Worm (Caenorhabditis elegans) whole organism, L1 larva: ENCODE measurements around the gene F09E5.12.

ENCODE experiments used
- C04F5.9 ChIP-seq: sonication (generic microtip); optimal IDR thresholded peaks from 2 replicates; lab custom pipeline; 2016; ENCODE audit warnings: missing genetic modification characterization, missing compliant biosample characterization
- aly-2 ChIP-seq: fragments of 150-350 bp; optimal IDR thresholded peaks from 2 replicates; lab custom pipeline; 2014; ENCODE audit warnings: missing biosample characterization, missing genetic modification characterization
- ceh-63 ChIP-seq: fragments of 200-800 bp; sonication (Bioruptor generic); optimal IDR thresholded peaks from 2 replicates; lab custom pipeline; 2018; ENCODE audit warnings: mild to moderate bottlenecking, missing genetic modification characterization, missing compliant biosample characterization
- ceh-82 ChIP-seq, 3 experiments: fragments of 150-350 bp in 1 of 3; sonication (generic microtip) in 2 of 3; optimal IDR thresholded peaks; 2 replicates each; lab custom pipeline; 2014 to 2017; ENCODE audit warnings: missing biosample characterization in 3 of 3, missing genetic modification characterization in 3 of 3
- ceh-88 ChIP-seq: fragments of 200-800 bp; sonication (Bioruptor generic); IDR thresholded peaks from 2 replicates; pipeline ENCODE4 v1.3.6; 2022; ENCODE audit warnings: missing genetic modification characterization, missing compliant biosample characterization
- ceh-90 ChIP-seq: sonication (generic microtip); optimal IDR thresholded peaks from 2 replicates; lab custom pipeline; 2016; ENCODE audit warnings: missing genetic modification characterization, missing compliant biosample characterization
- dsc-1 ChIP-seq: sonication (generic microtip); optimal IDR thresholded peaks from 2 replicates; lab custom pipeline; 2016; ENCODE audit warnings: mild to moderate bottlenecking, missing genetic modification characterization, missing compliant biosample characterization
- efl-1 ChIP-seq, 4 experiments: fragments of 150-350 bp; optimal IDR thresholded peaks in 3 of 4; peaks in 1 of 4; 1 replicate in 1 of 4; 2 replicates in 3 of 4; lab custom pipeline; 2014; ENCODE audit warnings: missing biosample characterization in 2 of 4, missing genetic modification characterization in 2 of 4, missing genetic modification reagents in 2 of 4
- ets-5 ChIP-seq: fragments of 200-800 bp; sonication (Bioruptor generic); IDR thresholded peaks from 2 replicates; pipeline ENCODE4 v1.3.6; 2022; ENCODE audit warnings: missing genetic modification characterization, missing compliant biosample characterization
- fkh-10 ChIP-seq: sonication (generic microtip); optimal IDR thresholded peaks from 2 replicates; lab custom pipeline; 2017; ENCODE audit warnings: missing biosample characterization, missing genetic modification reagents, missing genetic modification characterization
- fkh-4 ChIP-seq: sonication (generic microtip); optimal IDR thresholded peaks from 2 replicates; lab custom pipeline; 2016; ENCODE audit warnings: missing compliant biosample characterization, missing genetic modification characterization, borderline replicate concordance
- fkh-8 ChIP-seq: sonication (generic microtip); optimal IDR thresholded peaks from 2 replicates; lab custom pipeline; 2016; ENCODE audit warnings: mild to moderate bottlenecking, missing genetic modification characterization, missing compliant biosample characterization
- fos-1 ChIP-seq: fragments of 150-350 bp; optimal IDR thresholded peaks from 2 replicates; lab custom pipeline; 2014; ENCODE audit warnings: missing biosample characterization, missing genetic modification characterization
- grh-1 ChIP-seq: fragments of 200-800 bp; sonication (Bioruptor generic); IDR thresholded peaks from 2 replicates; pipeline ENCODE4 v1.3.6; 2022; ENCODE audit warnings: missing genetic modification reagents, missing genetic modification characterization, missing compliant biosample characterization
- hlh-17 ChIP-seq: fragments of 200-800 bp; sonication (Bioruptor generic); optimal IDR thresholded peaks from 2 replicates; lab custom pipeline; 2018; ENCODE audit warnings: missing genetic modification characterization, mild to moderate bottlenecking, missing compliant biosample characterization, moderate library complexity, borderline replicate concordance
- hlh-4 ChIP-seq: sonication (generic microtip); optimal IDR thresholded peaks from 2 replicates; lab custom pipeline; 2016; ENCODE audit warnings: mild to moderate bottlenecking, missing genetic modification characterization, missing compliant biosample characterization
- hpl-2 ChIP-seq: fragments of 150-350 bp; optimal IDR thresholded peaks from 2 replicates; lab custom pipeline; 2014; ENCODE audit warnings: missing biosample characterization, missing genetic modification reagents, missing genetic modification characterization
- isw-1 ChIP-seq: fragments of 200-800 bp; sonication (Bioruptor generic); IDR thresholded peaks from 2 replicates; pipeline ENCODE4 v1.3.6; 2022; ENCODE audit warnings: missing genetic modification characterization, missing compliant biosample characterization
- lin-13 ChIP-seq: fragments of 150-350 bp; optimal IDR thresholded peaks from 2 replicates; lab custom pipeline; 2014; ENCODE audit warnings: missing biosample characterization, missing genetic modification reagents, missing genetic modification characterization
- lin-14 ChIP-seq: fragments of 200-800 bp; sonication (Bioruptor generic); optimal IDR thresholded peaks from 2 replicates; lab custom pipeline; 2018; ENCODE audit warnings: mild to moderate bottlenecking, missing genetic modification characterization, moderate library complexity, missing compliant biosample characterization
- lin-15B ChIP-seq: fragments of 150-350 bp; sonication (generic microtip); optimal IDR thresholded peaks from 3 replicates; lab custom pipeline; 2014; ENCODE audit warnings: missing biosample characterization, missing genetic modification characterization
- lin-35 ChIP-seq, 2 experiments: fragments of 150-350 bp; optimal IDR thresholded peaks; 2 replicates each; lab custom pipeline; 2014; ENCODE audit warnings: missing biosample characterization in 2 of 2, missing genetic modification characterization in 2 of 2, missing genetic modification reagents in 2 of 2
- lin-39 ChIP-seq: fragments of 150-350 bp; optimal IDR thresholded peaks from 2 replicates; lab custom pipeline; 2014; ENCODE audit warnings: missing biosample characterization, missing genetic modification reagents, missing genetic modification characterization
- lsy-2 ChIP-seq, 2 experiments: fragments of 150-350 bp; optimal IDR thresholded peaks; 2 replicates each; lab custom pipeline; 2014; ENCODE audit warnings: missing biosample characterization in 2 of 2, missing genetic modification characterization in 2 of 2
- mdl-1 ChIP-seq, 2 experiments: fragments of 150-350 bp; optimal IDR thresholded peaks; 2 replicates each; lab custom pipeline; 2014 to 2017; ENCODE audit warnings: missing biosample characterization in 2 of 2, missing genetic modification characterization in 2 of 2, inconsistent platforms in 1 of 2
- mef-2 ChIP-seq: fragments of 150-350 bp; optimal IDR thresholded peaks from 2 replicates; lab custom pipeline; 2014; ENCODE audit warnings: missing biosample characterization, missing genetic modification characterization
- nhr-11 ChIP-seq: fragments of 150-350 bp; optimal IDR thresholded peaks from 2 replicates; lab custom pipeline; 2014; ENCODE audit warnings: missing biosample characterization, missing genetic modification characterization
- nhr-19 ChIP-seq: fragments of 200-800 bp; sonication (Bioruptor generic); conservative IDR thresholded peaks from 2 replicates; pipeline ENCODE4 v1.3.6; 2022; ENCODE audit warnings: missing genetic modification characterization, missing compliant biosample characterization
- nhr-20 ChIP-seq: sonication (generic microtip); optimal IDR thresholded peaks from 2 replicates; lab custom pipeline; 2016; ENCODE audit warnings: mild to moderate bottlenecking, missing genetic modification characterization, missing compliant biosample characterization
- nhr-237 ChIP-seq: fragments of 150-350 bp; optimal IDR thresholded peaks from 2 replicates; lab custom pipeline; 2014; ENCODE audit warnings: missing biosample characterization, missing genetic modification characterization
- nhr-28 ChIP-seq: fragments of 150-350 bp; optimal IDR thresholded peaks from 2 replicates; lab custom pipeline; 2014; ENCODE audit warnings: missing biosample characterization, missing genetic modification characterization
- nhr-84 ChIP-seq: sonication (generic microtip); optimal IDR thresholded peaks from 2 replicates; lab custom pipeline; 2017; ENCODE audit warnings: missing biosample characterization, missing genetic modification characterization
- pag-3 ChIP-seq: sonication (generic microtip); optimal IDR thresholded peaks from 2 replicates; lab custom pipeline; 2017; ENCODE audit warnings: missing genetic modification characterization, mild to moderate bottlenecking, missing compliant biosample characterization, antibody characterized with exemption, borderline replicate concordance; ENCODE audit not compliant: insufficient read depth
- pax-3 ChIP-seq: fragments of 200-800 bp; sonication (Bioruptor generic); optimal IDR thresholded peaks from 2 replicates; lab custom pipeline; 2018; ENCODE audit warnings: mild to moderate bottlenecking, missing genetic modification characterization, moderate library complexity, missing compliant biosample characterization
- pqm-1 ChIP-seq: sonication (generic microtip); optimal IDR thresholded peaks from 3 replicates; lab custom pipeline; 2017; ENCODE audit warnings: missing biosample characterization, missing genetic modification characterization
- skn-1 ChIP-seq: fragments of 150-350 bp; optimal IDR thresholded peaks from 2 replicates; lab custom pipeline; 2014; ENCODE audit warnings: missing biosample characterization, missing genetic modification characterization
- snpc-4 ChIP-seq: fragments of 150-350 bp; optimal IDR thresholded peaks from 2 replicates; lab custom pipeline; 2014; ENCODE audit warnings: missing biosample characterization, missing genetic modification characterization
- sup-37 ChIP-seq: fragments of 200-800 bp; sonication (Bioruptor generic); optimal IDR thresholded peaks from 2 replicates; lab custom pipeline; 2018; ENCODE audit warnings: mild to moderate bottlenecking, missing genetic modification characterization, missing compliant biosample characterization
- tlp-1 ChIP-seq: fragments of 150-350 bp; optimal IDR thresholded peaks from 2 replicates; lab custom pipeline; 2014; ENCODE audit warnings: missing biosample characterization, missing genetic modification characterization
- unc-30 ChIP-seq: sonication (generic microtip); optimal IDR thresholded peaks from 2 replicates; lab custom pipeline; 2017; ENCODE audit warnings: missing biosample characterization, missing genetic modification characterization
- unc-62 ChIP-seq: fragments of 150-350 bp; optimal IDR thresholded peaks from 2 replicates; lab custom pipeline; 2014; ENCODE audit warnings: missing biosample characterization, missing genetic modification reagents, missing genetic modification characterization
- unc-86 ChIP-seq: sonication (generic microtip); optimal IDR thresholded peaks from 2 replicates; lab custom pipeline; 2016; ENCODE audit warnings: missing genetic modification characterization, missing compliant biosample characterization
- unc-98 ChIP-seq: fragments of 200-800 bp; sonication (Bioruptor generic); IDR thresholded peaks from 2 replicates; pipeline ENCODE4 v1.3.6; 2022; ENCODE audit warnings: missing genetic modification characterization, missing compliant biosample characterization
- vab-15 ChIP-seq: sonication (generic microtip); optimal IDR thresholded peaks from 2 replicates; lab custom pipeline; 2017; ENCODE audit warnings: missing genotype, mild to moderate bottlenecking, missing genetic modification characterization, missing compliant biosample characterization
- xbp-1 ChIP-seq: sonication (generic microtip); optimal IDR thresholded peaks from 2 replicates; lab custom pipeline; 2016; ENCODE audit warnings: missing genetic modification characterization, missing compliant biosample characterization
- ztf-11 ChIP-seq, 2 experiments: sonication (generic microtip); optimal IDR thresholded peaks; 2 replicates each; lab custom pipeline; 2016 to 2017; ENCODE audit warnings: missing genetic modification characterization in 2 of 2, missing biosample characterization in 1 of 2, missing compliant biosample characterization in 1 of 2
- ztf-4 ChIP-seq: fragments of 150-350 bp; optimal IDR thresholded peaks from 2 replicates; lab custom pipeline; 2014; ENCODE audit warnings: missing biosample characterization, missing genetic modification characterization

The F09E5.12 gene

ce11 chrII:5373275-5374047 is 2.9 kb upstream of the F09E5.12 start, which contains the start of the genes agt-2 and F09E5.3 (continued):
- TF ChIP-seq ets-5 (no peak), ceh-88 (peak; percentile 78), lin-13 (GFP tag; lab: Kevin White, UChicago) (peak; percentile 88), nhr-20 (peak; percentile 95), pqm-1 (no peak), pag-3 (no peak), dsc-1 (tag; lab: Kevin White, UChicago) (peak; percentile 95), C04F5.9 (tag; lab: Kevin White, UChicago) (peak; percentile 81), ceh-90 (tag; lab: Kevin White, UChicago) (peak; percentile 37), ceh-82 (tag; optimal IDR thresholded peaks at IDR 0.05; lab: Kevin White, UChicago) (peak; percentile 92 to 95 (median 93)), skn-1 (tag; lab: Kevin White, UChicago) (peak; percentile 94), isw-1 (GFP tag; lab: Robert Waterston, UW) (peak; percentile 86), hpl-2 (GFP tag; lab: Kevin White, UChicago) (peak; percentile 63), grh-1 (GFP tag; lab: Robert Waterston, UW) (peak; percentile 87), vab-15 (tag; lab: Kevin White, UChicago) (peak; percentile 25), nhr-84 (no peak), mdl-1 (tag; optimal IDR thresholded peaks at IDR 0.05; lab: Kevin White, UChicago) (peak in 1 of 2 experiments; percentile 84), fkh-10 (GFP tag; lab: Kevin White, UChicago) (peak; percentile 71), hlh-4 (tag; lab: Kevin White, UChicago) (no peak), unc-86 (tag; lab: Kevin White, UChicago) (peak; percentile 93), lin-14 (GFP tag; lab: Kevin White, UChicago) (peak; percentile 96), fkh-8 (tag; lab: Kevin White, UChicago) (peak; percentile 92), lin-39 (peak; percentile 94), sup-37 (peak; percentile 79), nhr-237 (tag; lab: Kevin White, UChicago) (peak; percentile 75), pax-3 (tag; lab: Kevin White, UChicago) (peak; percentile 83), ceh-63 (no peak), mef-2 (tag; lab: Kevin White, UChicago) (peak; percentile 28), lin-35 (GFP tag; optimal IDR thresholded peaks at IDR 0.05; lab: Kevin White, UChicago) (peak; percentile 93), ztf-4 (tag; lab: Kevin White, UChicago) (peak; percentile 91), efl-1 (optimal IDR thresholded peaks at IDR 0.05; lab: Kevin White, UChicago) (peak; percentile 91 to 94), efl-1 (GFP tag; optimal IDR thresholded peaks at IDR 0.05 in 1 of 2; lab: Kevin White, UChicago) (peak; percentile 88 to 99), lin-15B (tag; lab: Kevin White, UChicago) (peak; percentile 82), lsy-2 (tag; optimal IDR thresholded peaks at IDR 0.05; lab: Kevin White, UChicago) (peak; percentile 95 to 97), unc-98 (GFP tag; lab: Robert Waterston, UW) (no peak), nhr-19 (peak; percentile 93), unc-62 (GFP tag; lab: Kevin White, UChicago) (no peak), fos-1 (tag; lab: Kevin White, UChicago) (peak; percentile 89), aly-2 (tag; lab: Kevin White, UChicago) (peak; percentile 92), unc-30 (tag; lab: Kevin White, UChicago) (no peak), nhr-11 (tag; lab: Kevin White, UChicago) (peak; percentile 81), xbp-1 (tag; lab: Kevin White, UChicago) (peak; percentile 95), snpc-4 (tag; lab: Kevin White, UChicago) (peak; percentile 89), nhr-28 (tag; lab: Kevin White, UChicago) (no peak), hlh-17 (GFP tag; lab: Kevin White, UChicago) (no peak), ztf-11 (tag; optimal IDR thresholded peaks at IDR 0.05; lab: Kevin White, UChicago) (peak in 1 of 2 experiments; percentile 81), fkh-4 (peak; percentile 13), tlp-1 (tag; lab: Kevin White, UChicago) (no peak)
